Fruit fly (Drosophila melanogaster) whole organism, wandering third instar larva: Measurements from ENCODE around the gene mtsh.

ENCODE experiments used
- Abd-B ChIP-seq: fragments of >200 bp; optimal IDR thresholded peaks from 2 replicates; lab custom pipeline; 2017; ENCODE audit warnings: missing biosample characterization, missing genetic modification characterization
- CG32264 ChIP-seq: fragments of 200-800 bp; sonication (Bioruptor generic); optimal IDR thresholded peaks from 2 replicates; lab custom pipeline; 2016; ENCODE audit warnings: missing biosample characterization, missing genetic modification characterization
- CG9705 ChIP-seq: fragments of 200-800 bp; sonication (Bioruptor generic); optimal IDR thresholded peaks from 2 replicates; lab custom pipeline; 2018; ENCODE audit warnings: missing biosample characterization, mild to moderate bottlenecking, missing genetic modification characterization
- Dfd ChIP-seq: fragments of >200 bp; optimal IDR thresholded peaks from 2 replicates; lab custom pipeline; 2017; ENCODE audit warnings: missing biosample characterization, missing genetic modification characterization
- Dif ChIP-seq: fragments of 200-275, 200-300 bp; sonication (Bioruptor generic); optimal IDR thresholded peaks from 2 replicates; lab custom pipeline; 2018; ENCODE audit warnings: missing biosample characterization, missing genetic modification characterization; ENCODE audit not compliant: partially characterized antibody
- GATAd ChIP-seq: sonication (Bioruptor generic); optimal IDR thresholded peaks from 2 replicates; lab custom pipeline; 2016; ENCODE audit warnings: missing biosample characterization, missing genetic modification characterization
- HLH106 ChIP-seq: fragments of 200-800 bp; optimal IDR thresholded peaks from 3 replicates; lab custom pipeline; 2019; ENCODE audit warnings: missing biosample characterization, mild to moderate bottlenecking, missing genetic modification characterization, moderate library complexity
- Hnf4 ChIP-seq: fragments of 200-800 bp; sonication (Bioruptor generic); optimal IDR thresholded peaks from 2 replicates; lab custom pipeline; 2016; ENCODE audit warnings: missing biosample characterization, mild to moderate bottlenecking, missing genetic modification characterization
- Hr78 ChIP-seq: fragments of >200 bp; optimal IDR thresholded peaks from 2 replicates; lab custom pipeline; 2017; ENCODE audit warnings: missing biosample characterization, missing genetic modification characterization
- Hr83 ChIP-seq: fragments of 200-300 bp; sonication (Bioruptor generic); optimal IDR thresholded peaks from 2 replicates; lab custom pipeline; 2016; ENCODE audit warnings: missing biosample characterization, mild to moderate bottlenecking, missing genetic modification characterization, moderate library complexity; ENCODE audit not compliant: poor library complexity, severe bottlenecking
- Jra ChIP-seq: sonication (Bioruptor generic); optimal IDR thresholded peaks from 2 replicates; lab custom pipeline; 2016; ENCODE audit warnings: missing biosample characterization, missing genetic modification characterization
- Myc ChIP-seq: fragments of >200 bp; optimal IDR thresholded peaks from 2 replicates; lab custom pipeline; 2017
- N ChIP-seq: fragments of >200 bp; optimal IDR thresholded peaks from 2 replicates; lab custom pipeline; 2018; ENCODE audit warnings: missing biosample characterization, missing external identifiers, missing genetic modification characterization
- OdsH ChIP-seq: fragments of 200-800 bp; sonication (Bioruptor generic); optimal IDR thresholded peaks from 2 replicates; lab custom pipeline; 2016; ENCODE audit warnings: missing biosample characterization, mild to moderate bottlenecking, missing genetic modification characterization
- Rel ChIP-seq, 2 experiments: fragments of 200-800 bp; sonication (Bioruptor generic) in 1 of 2; optimal IDR thresholded peaks; 2 replicates in 1 of 2; 3 replicates in 1 of 2; lab custom pipeline; 2016 to 2019; ENCODE audit warnings: mild to moderate bottlenecking in 2 of 2, missing biosample characterization in 2 of 2, missing genetic modification characterization in 2 of 2, moderate library complexity in 1 of 2
- Sp1 ChIP-seq: fragments of 200-800 bp; sonication (Bioruptor generic); optimal IDR thresholded peaks from 3 replicates; lab custom pipeline; 2019; ENCODE audit warnings: missing biosample characterization, mild to moderate bottlenecking, missing genetic modification characterization, moderate library complexity
- Vsx2 ChIP-seq: fragments of 200-300, 225-300 bp; sonication (Bioruptor generic); optimal IDR thresholded peaks from 2 replicates; lab custom pipeline; 2018; ENCODE audit warnings: missing biosample characterization, missing genetic modification characterization; ENCODE audit not compliant: partially characterized antibody
- br ChIP-seq: fragments of 200-800 bp; sonication (Bioruptor generic); optimal IDR thresholded peaks from 2 replicates; lab custom pipeline; 2016; ENCODE audit warnings: missing biosample characterization, missing genetic modification characterization
- brk ChIP-seq: fragments of 200-800 bp; sonication (Bioruptor generic); optimal IDR thresholded peaks from 2 replicates; lab custom pipeline; 2016; ENCODE audit warnings: missing biosample characterization, mild to moderate bottlenecking, missing genetic modification characterization
- dmrt93B ChIP-seq: fragments of 200-800 bp; sonication (Bioruptor generic); optimal IDR thresholded peaks from 2 replicates; lab custom pipeline; 2018; ENCODE audit warnings: missing biosample characterization, mild to moderate bottlenecking, missing genetic modification characterization
- ey ChIP-seq: fragments of 200-800 bp; sonication (Bioruptor generic); optimal IDR thresholded peaks from 2 replicates; lab custom pipeline; 2016; ENCODE audit warnings: missing biosample characterization, missing genetic modification characterization
- fru ChIP-seq: fragments of 200-800 bp; sonication (Bioruptor generic); optimal IDR thresholded peaks from 3 replicates; lab custom pipeline; 2016; ENCODE audit warnings: missing biosample characterization, mild to moderate bottlenecking, missing genetic modification characterization
- jim ChIP-seq: fragments of 175-275, 200-325 bp; sonication (Bioruptor generic); optimal IDR thresholded peaks from 2 replicates; lab custom pipeline; 2016; ENCODE audit warnings: missing biosample characterization, mild to moderate bottlenecking, missing genetic modification characterization
- lola ChIP-seq: fragments of >200 bp; optimal IDR thresholded peaks from 2 replicates; lab custom pipeline; 2017; ENCODE audit warnings: missing biosample characterization, missing genetic modification characterization
- pan ChIP-seq: fragments of >200 bp; optimal IDR thresholded peaks from 2 replicates; lab custom pipeline; 2017
- psq ChIP-seq: fragments of 200-800 bp; sonication (Bioruptor generic); optimal IDR thresholded peaks from 3 replicates; lab custom pipeline; 2017; ENCODE audit warnings: missing biosample characterization, mild to moderate bottlenecking, missing genetic modification characterization, moderate library complexity
- rgr ChIP-seq: fragments of 200-800 bp; sonication (Bioruptor generic); optimal IDR thresholded peaks from 3 replicates; lab custom pipeline; 2016; ENCODE audit warnings: missing biosample characterization, mild to moderate bottlenecking, missing genetic modification characterization
- sage ChIP-seq: fragments of 200-800 bp; sonication (Bioruptor generic); optimal IDR thresholded peaks from 2 replicates; lab custom pipeline; 2016; ENCODE audit warnings: missing biosample characterization, mild to moderate bottlenecking, missing genetic modification characterization
- tai ChIP-seq: sonication (Bioruptor generic); optimal IDR thresholded peaks from 2 replicates; lab custom pipeline; 2016; ENCODE audit warnings: missing biosample characterization, missing genetic modification characterization
- usp ChIP-seq: fragments of >200 bp; optimal IDR thresholded peaks from 2 replicates; lab custom pipeline; 2017; ENCODE audit warnings: missing biosample characterization, missing genetic modification characterization
- woc ChIP-seq: sonication (Bioruptor generic); optimal IDR thresholded peaks from 2 replicates; lab custom pipeline; 2016; ENCODE audit warnings: missing biosample characterization, mild to moderate bottlenecking, missing genetic modification characterization

mtsh gene

DNA sequence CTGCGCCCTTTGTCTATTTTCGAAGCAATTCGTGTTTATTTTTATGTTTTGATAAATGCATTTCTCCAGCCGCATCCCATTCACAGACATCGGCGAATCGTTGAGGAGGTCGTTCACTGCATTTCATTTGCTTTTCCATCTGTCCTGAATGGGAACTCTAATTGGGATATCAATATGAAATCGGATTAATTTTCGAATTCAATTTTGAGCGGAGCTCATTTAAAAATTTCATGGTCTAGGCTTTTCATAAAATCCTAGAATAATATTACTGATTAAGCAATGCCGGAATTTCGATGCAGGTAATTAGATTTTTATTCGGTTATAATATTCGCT, 29.6 kb downstream of the mtsh start:
- TF ChIP-seq brk (GFP tag; lab: Kevin White, UChicago), result no peak
- TF ChIP-seq Vsx2 (GFP tag; lab: Kevin White, UChicago), result no peak
- TF ChIP-seq N (GFP tag; lab: Kevin White, UChicago), result no peak
- no peak for TF ChIP-seq Dfd (GFP tag; lab: Kevin White, UChicago)
- TF ChIP-seq GATAd, result no peak
- TF ChIP-seq Myc (lab: Kevin White, UChicago), result no peak
- TF ChIP-seq fru, result no peak
- TF ChIP-seq, all 38 proteins: peak for 0

dm6 chr2L:8289352-8290091, 30.2 kb downstream of the mtsh start:
- no peak for TF ChIP-seq CG9705
- TF ChIP-seq usp (GFP tag; lab: Kevin White, UChicago), result no peak
- TF ChIP-seq Rel (GFP tag; optimal IDR thresholded peaks at IDR 0.05; lab: Kevin White, UChicago), result no peak
- TF ChIP-seq Rel (tag; optimal IDR thresholded peaks at IDR 0.05; lab: Kevin White, UChicago), result no peak
- TF ChIP-seq br (GFP tag; lab: Kevin White, UChicago), result no peak
- TF ChIP-seq OdsH, result no peak

- TF ChIP-seq Hr78 (GFP tag; lab: Kevin White, UChicago) (no peak), Dif (GFP tag; lab: Kevin White, UChicago) (no peak), jim (GFP tag; lab: Kevin White, UChicago) (no peak), lola (GFP tag; lab: Kevin White, UChicago) (no peak), Jra (GFP tag; lab: Kevin White, UChicago) (no peak), Abd-B (no peak), Hr83 (GFP tag; lab: Kevin White, UChicago) (no peak), sage (GFP tag; lab: Kevin White, UChicago) (no peak), CG32264 (GFP tag; lab: Kevin White, UChicago) (no peak), HLH106 (tag; lab: Kevin White, UChicago) (no peak), woc (no peak), pan (lab: Kevin White, UChicago) (no peak), dmrt93B (GFP tag; lab: Kevin White, UChicago) (no peak), Myc (lab: Kevin White, UChicago) (no peak), Sp1 (GFP tag; lab: Kevin White, UChicago) (no peak), rgr (no peak)
Observed at dm6 chr2L:8288087-8288486, 31.6 kb downstream of the mtsh start.

DNA sequence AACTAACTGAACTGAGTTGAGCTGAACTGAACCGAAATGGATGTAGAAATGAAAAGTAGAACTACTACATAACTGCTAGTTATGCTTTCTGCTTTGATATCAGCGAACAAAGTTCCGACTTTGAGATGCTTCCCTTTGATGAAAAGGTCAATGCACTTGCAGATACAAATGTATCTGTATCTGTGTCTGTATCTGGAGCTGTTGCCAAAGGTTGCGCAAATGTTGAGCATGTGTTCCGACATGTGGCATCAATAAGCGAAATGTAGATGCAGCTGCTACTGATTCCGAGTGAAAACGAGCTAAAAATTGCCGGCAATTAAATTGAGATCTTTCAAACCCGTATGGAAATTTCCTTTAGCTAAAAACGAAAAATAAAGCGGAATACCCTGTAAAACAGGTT, 33.1 kb downstream of the mtsh start:
- no peak for TF ChIP-seq Hnf4
- TF ChIP-seq N (GFP tag; lab: Kevin White, UChicago), result no peak
- TF ChIP-seq tai (GFP tag; lab: Kevin White, UChicago), result no peak
- no peak for TF ChIP-seq Dif (GFP tag; lab: Kevin White, UChicago)
- TF ChIP-seq sage (GFP tag; lab: Kevin White, UChicago), result no peak
- no peak for TF ChIP-seq Rel (GFP tag; optimal IDR thresholded peaks at IDR 0.05; lab: Kevin White, UChicago)
- TF ChIP-seq Rel (tag; optimal IDR thresholded peaks at IDR 0.05; lab: Kevin White, UChicago), result no peak
- no peak for TF ChIP-seq fru
- TF ChIP-seq Hr78 (GFP tag; lab: Kevin White, UChicago), result no peak
- TF ChIP-seq psq (GFP tag; lab: Kevin White, UChicago), result no peak
- TF ChIP-seq jim (GFP tag; lab: Kevin White, UChicago), result no peak
- TF ChIP-seq lola (GFP tag; lab: Kevin White, UChicago), result no peak
- no peak for TF ChIP-seq rgr
- TF ChIP-seq Abd-B, result no peak
- no peak for TF ChIP-seq HLH106 (tag; lab: Kevin White, UChicago)
- TF ChIP-seq GATAd, result no peak
- no peak for TF ChIP-seq Dfd (GFP tag; lab: Kevin White, UChicago)
- TF ChIP-seq brk (GFP tag; lab: Kevin White, UChicago), result no peak
- no peak for TF ChIP-seq woc
- TF ChIP-seq ey (GFP tag; lab: Kevin White, UChicago), result no peak
